Fruit fly (Drosophila melanogaster) whole organism, embryonic: ENCODE measurements around the gene RpL34b.
A peak's percentile ranks its signal among the peaks of the same experiment; 100 is the strongest.

Experiments used
- CG10267 ChIP-seq: fragments of 200-800 bp; sonication (Bioruptor generic); optimal IDR thresholded peaks from 2 replicates; lab custom pipeline; 2018; ENCODE audit warnings: missing biosample characterization, mild to moderate bottlenecking, missing genetic modification characterization, moderate library complexity
- CG12104 ChIP-seq: fragments of 200-800 bp; sonication (Bioruptor generic); optimal IDR thresholded peaks from 3 replicates; lab custom pipeline; 2016; ENCODE audit warnings: missing biosample characterization, missing genetic modification characterization
- CG12391 ChIP-seq: fragments of 200-800 bp; sonication (Bioruptor generic); optimal IDR thresholded peaks from 3 replicates; lab custom pipeline; 2018; ENCODE audit warnings: missing biosample characterization, mild to moderate bottlenecking, missing genetic modification characterization, moderate library complexity
- CG13424 ChIP-seq: fragments of 200-800 bp; sonication (Bioruptor generic); optimal IDR thresholded peaks from 2 replicates; lab custom pipeline; 2019; ENCODE audit warnings: missing biosample characterization, mild to moderate bottlenecking, missing genetic modification characterization, moderate library complexity
- CG13624 ChIP-seq: fragments of 200-800 bp; sonication (Bioruptor generic); optimal IDR thresholded peaks from 2 replicates; lab custom pipeline; 2016; ENCODE audit warnings: missing biosample characterization, missing genetic modification characterization
- CG1603 ChIP-seq: fragments of 200-800 bp; sonication (Bioruptor generic); optimal IDR thresholded peaks from 2 replicates; lab custom pipeline; 2019; ENCODE audit warnings: missing biosample characterization, mild to moderate bottlenecking, missing genetic modification characterization, moderate library complexity
- CG17328 ChIP-seq: fragments of 200-800 bp; sonication (Bioruptor generic); IDR thresholded peaks from 2 replicates; pipeline ENCODE4 v1.3.6; 2022; ENCODE audit warnings: missing biosample characterization, missing genetic modification characterization
- CG17359 ChIP-seq: fragments of 200-800 bp; sonication (Bioruptor generic); optimal IDR thresholded peaks from 3 replicates; lab custom pipeline; 2018; ENCODE audit warnings: missing biosample characterization, mild to moderate bottlenecking, missing genetic modification characterization, moderate library complexity
- CG2202 ChIP-seq: fragments of 200-800 bp; sonication (Bioruptor generic); optimal IDR thresholded peaks from 2 replicates; lab custom pipeline; 2018; ENCODE audit warnings: missing biosample characterization, mild to moderate bottlenecking, missing genetic modification characterization
- CG2712 ChIP-seq: fragments of 200-800 bp; optimal IDR thresholded peaks from 3 replicates; lab custom pipeline; 2019; ENCODE audit warnings: missing biosample characterization, mild to moderate bottlenecking, missing genetic modification characterization, moderate library complexity
- CG2875 ChIP-seq: fragments of 200-800 bp; sonication (Bioruptor generic); optimal IDR thresholded peaks from 2 replicates; lab custom pipeline; 2017; ENCODE audit warnings: missing biosample characterization, mild to moderate bottlenecking, missing genetic modification characterization, missing genetic modification reagents
- CG31365 ChIP-seq: fragments of 200-800 bp; sonication (Bioruptor generic); optimal IDR thresholded peaks from 2 replicates; lab custom pipeline; 2018; ENCODE audit warnings: missing biosample characterization, mild to moderate bottlenecking, missing genetic modification characterization
- CG3281 ChIP-seq: fragments of 200-800 bp; sonication (Bioruptor generic); optimal IDR thresholded peaks from 3 replicates; lab custom pipeline; 2017; ENCODE audit warnings: missing biosample characterization, mild to moderate bottlenecking, missing genetic modification characterization
- CG3407 ChIP-seq: fragments of 200-800 bp; sonication (Bioruptor generic); optimal IDR thresholded peaks from 2 replicates; lab custom pipeline; 2018; ENCODE audit warnings: missing biosample characterization, mild to moderate bottlenecking, missing genetic modification characterization
- CG4404 ChIP-seq: fragments of 200-800 bp; sonication (Bioruptor generic); IDR thresholded peaks from 2 replicates; pipeline ENCODE4 v1.3.6; 2022; ENCODE audit warnings: missing biosample characterization, missing genetic modification characterization
- CG6689 ChIP-seq: fragments of 200-800 bp; sonication (Bioruptor generic); IDR thresholded peaks from 2 replicates; pipeline ENCODE4 v1.3.6; 2022; ENCODE audit warnings: missing biosample characterization, missing genetic modification characterization
- CG7357 ChIP-seq: fragments of 200-800 bp; sonication (Bioruptor generic); IDR thresholded peaks from 3 replicates; pipeline ENCODE4 v1.3.6; 2022; ENCODE audit warnings: missing biosample characterization, missing genetic modification characterization
- D19A ChIP-seq: fragments of 200-800 bp; optimal IDR thresholded peaks from 3 replicates; lab custom pipeline; 2019; ENCODE audit warnings: missing biosample characterization, mild to moderate bottlenecking, missing genetic modification characterization, moderate library complexity
- Dad ChIP-seq: fragments of 200-800 bp; sonication (Bioruptor generic); optimal IDR thresholded peaks from 3 replicates; lab custom pipeline; 2016; ENCODE audit warnings: missing biosample characterization, missing genetic modification characterization
- HLH4C ChIP-seq: fragments of 200-800 bp; sonication (Bioruptor generic); IDR thresholded peaks from 3 replicates; pipeline ENCODE4 v1.3.6; 2022; ENCODE audit warnings: missing biosample characterization, missing genetic modification characterization; ENCODE audit not compliant: partially characterized antibody
- Hr78 ChIP-seq, 2 experiments: fragments of 200-800 bp in 1 of 2; fragments of >200 bp in 1 of 2; sonication (Bioruptor generic) in 1 of 2; optimal IDR thresholded peaks; 2 replicates each; lab custom pipeline; 2017 to 2019; ENCODE audit warnings: missing biosample characterization in 2 of 2, missing genetic modification characterization in 2 of 2, mild to moderate bottlenecking in 1 of 2, moderate library complexity in 1 of 2
- Lpt ChIP-seq: fragments of >200 bp; optimal IDR thresholded peaks from 2 replicates; lab custom pipeline; 2018; ENCODE audit warnings: missing biosample characterization, missing genetic modification characterization
- MTF-1 ChIP-seq: fragments of 200-800 bp; sonication (Bioruptor generic); optimal IDR thresholded peaks from 2 replicates; lab custom pipeline; 2018; ENCODE audit warnings: missing biosample characterization, mild to moderate bottlenecking, missing genetic modification characterization, borderline replicate concordance
- Myb ChIP-seq: fragments of 200-800 bp; sonication (Bioruptor generic); optimal IDR thresholded peaks from 2 replicates; lab custom pipeline; 2016; ENCODE audit warnings: missing biosample characterization, missing genetic modification characterization
- Optix ChIP-seq: fragments of 200-800 bp; sonication (Bioruptor generic); IDR thresholded peaks from 3 replicates; pipeline ENCODE4 v1.3.6; 2022; ENCODE audit warnings: missing biosample characterization, missing genetic modification characterization
- Sox100B ChIP-seq: fragments of 200-800 bp; sonication (Bioruptor generic); optimal IDR thresholded peaks from 3 replicates; lab custom pipeline; 2018; ENCODE audit warnings: missing biosample characterization, mild to moderate bottlenecking, missing genetic modification characterization
- Vsx1 ChIP-seq: fragments of 200-800 bp; sonication (Bioruptor generic); optimal IDR thresholded peaks from 2 replicates; lab custom pipeline; 2017; ENCODE audit warnings: missing biosample characterization, mild to moderate bottlenecking, missing genetic modification characterization, missing genetic modification reagents
- br ChIP-seq: fragments of >200 bp; optimal IDR thresholded peaks from 2 replicates; lab custom pipeline; 2017
- en ChIP-seq: fragments of 200-800 bp; sonication (Bioruptor generic); optimal IDR thresholded peaks from 2 replicates; lab custom pipeline; 2016; ENCODE audit warnings: missing biosample characterization, missing genetic modification characterization
- fd102C ChIP-seq: fragments of 200-800 bp; sonication (Bioruptor generic); optimal IDR thresholded peaks from 2 replicates; lab custom pipeline; 2018; ENCODE audit warnings: missing biosample characterization, mild to moderate bottlenecking, missing genetic modification characterization, moderate library complexity
- gem ChIP-seq: fragments of 200-800 bp; sonication (Bioruptor generic); optimal IDR thresholded peaks from 2 replicates; lab custom pipeline; 2019; ENCODE audit warnings: missing biosample characterization, mild to moderate bottlenecking, missing genetic modification characterization, moderate library complexity
- hkb ChIP-seq, 2 experiments: fragments of 200-800 bp in 1 of 2; fragments of >200 bp in 1 of 2; sonication (Bioruptor generic) in 1 of 2; IDR thresholded peaks in 1 of 2; optimal IDR thresholded peaks in 1 of 2; 2 replicates each; pipeline versions ENCODE4 v1.3.6 to Lab custom; 2017 to 2022; ENCODE audit warnings: missing biosample characterization in 1 of 2, missing genetic modification characterization in 1 of 2
- hth ChIP-seq: fragments of >200 bp; optimal IDR thresholded peaks from 2 replicates; lab custom pipeline; 2017; ENCODE audit warnings: inconsistent platforms
- kah ChIP-seq: fragments of 200-800 bp; sonication (Bioruptor generic); optimal IDR thresholded peaks from 2 replicates; lab custom pipeline; 2018; ENCODE audit warnings: missing biosample characterization, mild to moderate bottlenecking, missing genetic modification characterization
- lab ChIP-seq: fragments of 200-800 bp; sonication (Bioruptor generic); optimal IDR thresholded peaks from 3 replicates; lab custom pipeline; 2017; ENCODE audit warnings: missing biosample characterization, missing genetic modification characterization, mild to moderate bottlenecking, moderate library complexity, missing genetic modification reagents
- lilli ChIP-seq: fragments of 200-800 bp; sonication (Bioruptor generic); optimal IDR thresholded peaks from 3 replicates; lab custom pipeline; 2016; ENCODE audit warnings: missing biosample characterization, missing genetic modification characterization
- mam ChIP-seq: fragments of 200-800 bp; sonication (Bioruptor generic); optimal IDR thresholded peaks from 3 replicates; lab custom pipeline; 2016; ENCODE audit warnings: missing biosample characterization, missing genetic modification characterization
- nerfin-2 ChIP-seq: fragments of 200-800 bp; sonication (Bioruptor generic); IDR thresholded peaks from 2 replicates; pipeline ENCODE4 v1.3.6; 2022; ENCODE audit warnings: missing biosample characterization, missing genetic modification characterization; ENCODE audit not compliant: partially characterized antibody
- pan ChIP-seq, 4 experiments: fragments of >200 bp in 3 of 4; fragments of 200-800 bp in 1 of 4; sonication (Bioruptor generic) in 1 of 4; optimal IDR thresholded peaks in 3 of 4; IDR thresholded peaks in 1 of 4; 2 replicates each; pipeline versions ENCODE4 v1.3.6 to Lab custom; 2017 to 2022; ENCODE audit warnings: missing biosample characterization in 2 of 4, missing genetic modification characterization in 2 of 4, mixed read lengths in 1 of 4
- pros ChIP-seq: fragments of 200-800 bp; sonication (Bioruptor generic); optimal IDR thresholded peaks from 3 replicates; lab custom pipeline; 2019; ENCODE audit warnings: missing biosample characterization, mild to moderate bottlenecking, missing genetic modification characterization, moderate library complexity
- schlank ChIP-seq: fragments of 200-800 bp; sonication (Bioruptor generic); optimal IDR thresholded peaks from 2 replicates; lab custom pipeline; 2018; ENCODE audit warnings: missing biosample characterization, mild to moderate bottlenecking, missing genetic modification characterization
- seq ChIP-seq: fragments of 200-800 bp; sonication (Bioruptor generic); IDR thresholded peaks from 2 replicates; pipeline ENCODE4 v1.3.6; 2022; ENCODE audit warnings: missing biosample characterization, missing genetic modification characterization
- so ChIP-seq: fragments of 200-800 bp; sonication (Bioruptor generic); IDR thresholded peaks from 3 replicates; pipeline ENCODE4 v1.3.6; 2022; ENCODE audit warnings: missing biosample characterization, missing genetic modification characterization
- trem ChIP-seq: fragments of 200-800 bp; optimal IDR thresholded peaks from 3 replicates; lab custom pipeline; 2019; ENCODE audit warnings: missing biosample characterization, mild to moderate bottlenecking, missing genetic modification characterization, moderate library complexity
- twi ChIP-seq: fragments of 200-800 bp; optimal IDR thresholded peaks from 2 replicates; lab custom pipeline; 2019; ENCODE audit warnings: missing biosample characterization, mild to moderate bottlenecking, missing genetic modification characterization, moderate library complexity
- vnd ChIP-seq: fragments of 200-800 bp; sonication (Bioruptor generic); IDR thresholded peaks from 3 replicates; pipeline ENCODE4 v1.3.6; 2022; ENCODE audit warnings: missing biosample characterization, missing genetic modification characterization; ENCODE audit not compliant: partially characterized antibody
- zfh1 ChIP-seq: fragments of 200-800 bp; sonication (Bioruptor generic); IDR thresholded peaks from 3 replicates; pipeline ENCODE4 v1.3.6; 2022; ENCODE audit warnings: missing biosample characterization, missing genetic modification characterization

Gene RpL34b

dm6 chr3R:9378644-9379411 is 22.2 kb downstream of the RpL34b start (continued):
- TF ChIP-seq D19A (tag; lab: Kevin White, UChicago) (peak; percentile 81), Hr78 (GFP tag; optimal IDR thresholded peaks at IDR 0.05; lab: Kevin White, UChicago) (peak in 1 of 2 experiments; percentile 54), en (GFP tag; lab: Kevin White, UChicago) (no peak), CG2712 (tag; lab: Kevin White, UChicago) (peak; percentile 92), CG1603 (tag; lab: Kevin White, UChicago) (peak; percentile 51), CG7357 (GFP tag; lab: Robert Waterston, UW) (peak; percentile 32; the same call in 1 of the 3 replicates), nerfin-2 (no peak), CG2202 (tag; lab: Kevin White, UChicago) (peak; percentile 79), CG3281 (GFP tag; lab: Kevin White, UChicago) (peak; percentile 20), so (GFP tag; lab: Robert Waterston, UW) (no peak), Sox100B (GFP tag; lab: Kevin White, UChicago) (peak; percentile 70), CG17328 (GFP tag; lab: Robert Waterston, UW) (peak; percentile 50), CG6689 (peak; percentile 61), lab (GFP tag; lab: Kevin White, UChicago) (peak; percentile 27), CG4404 (GFP tag; lab: Robert Waterston, UW) (peak; percentile 80), Vsx1 (GFP tag; lab: Kevin White, UChicago) (peak; percentile 46), Dad (GFP tag; lab: Kevin White, UChicago) (no peak), trem (tag; lab: Kevin White, UChicago) (peak; percentile 85), CG3407 (peak; percentile 36), kah (GFP tag; lab: Kevin White, UChicago) (no peak), Optix (GFP tag; lab: Robert Waterston, UW) (0 out of 3 replicates have a peak, but pooled peaks have one; percentile 19), vnd (GFP tag; lab: Robert Waterston, UW) (0 out of 3 replicates have a peak, but pooled peaks have one; percentile 24), lilli (GFP tag; lab: Kevin White, UChicago) (peak; percentile 40), pros (GFP tag; lab: Kevin White, UChicago) (peak; percentile 23), fd102C (peak; percentile 65), pan (optimal IDR thresholded peaks at IDR 0.05; lab: Kevin White, UChicago) (no peak), pan (GFP tag; optimal IDR thresholded peaks at IDR 0.05 in 1 of 2, IDR thresholded peaks at IDR 0.05 in 1 of 2) (peak in 1 of 2 experiments; percentile 20), CG13624 (GFP tag; lab: Kevin White, UChicago) (peak; percentile 7), MTF-1 (GFP tag; lab: Kevin White, UChicago) (no peak), CG13424 (tag; lab: Kevin White, UChicago) (peak; percentile 50), CG2875 (GFP tag; lab: Kevin White, UChicago) (peak; percentile 35), mam (GFP tag; lab: Kevin White, UChicago) (no peak), twi (tag; lab: Kevin White, UChicago) (peak; percentile 69), gem (tag; lab: Kevin White, UChicago) (peak; percentile 83), Myb (GFP tag; lab: Kevin White, UChicago) (no peak), CG10267 (peak; percentile 86), schlank (no peak), Lpt (GFP tag; lab: Kevin White, UChicago) (no peak), CG17359 (peak; percentile 5), hth (lab: Kevin White, UChicago) (no peak), HLH4C (GFP tag; lab: Robert Waterston, UW) (no peak), br (lab: Kevin White, UChicago) (no peak), CG12104 (peak; percentile 27), zfh1 (GFP tag; lab: Robert Waterston, UW) (peak; percentile 42; the same call in 1 of the 3 replicates), CG12391 (tag; lab: Kevin White, UChicago) (peak; percentile 76), seq (GFP tag; lab: Robert Waterston, UW) (no peak), CG31365 (tag; lab: Kevin White, UChicago) (no peak), hkb (optimal IDR thresholded peaks at IDR 0.05; lab: Kevin White, UChicago) (no peak), hkb (GFP tag; IDR thresholded peaks at IDR 0.05; lab: Robert Waterston, UW) (peak; percentile 24; the same call in 1 of the 2 replicates)
